Fruit fly (Drosophila melanogaster) whole organism, embryonic: ENCODE data around the gene Pnn.

Experiments
- CG1024 ChIP-seq: fragments of 200-800 bp; sonication (Bioruptor generic); IDR thresholded peaks from 2 replicates; pipeline ENCODE4 v1.3.6; 2022; ENCODE audit warnings: missing biosample characterization, missing genetic modification characterization
- CG10959 ChIP-seq: fragments of 200-800 bp; sonication (Bioruptor generic); IDR thresholded peaks from 2 replicates; pipeline ENCODE4 v1.3.6; 2022; ENCODE audit warnings: missing biosample characterization, missing genetic modification characterization
- CG11695 ChIP-seq: fragments of 200-800 bp; sonication (Bioruptor generic); IDR thresholded peaks from 3 replicates; pipeline ENCODE4 v1.3.6; 2022; ENCODE audit warnings: missing biosample characterization, missing genetic modification characterization
- CG13894 ChIP-seq: fragments of 200-800 bp; sonication (Bioruptor generic); optimal IDR thresholded peaks from 3 replicates; lab custom pipeline; 2018; ENCODE audit warnings: missing biosample characterization, mild to moderate bottlenecking, missing genetic modification characterization, moderate library complexity
- CG14014 ChIP-seq: fragments of 200-800 bp; sonication (Bioruptor generic); IDR thresholded peaks from 2 replicates; pipeline ENCODE4 v1.3.6; 2022; ENCODE audit warnings: missing biosample characterization, missing genetic modification characterization
- CG14860 ChIP-seq: fragments of 200-800 bp; sonication (Bioruptor generic); IDR thresholded peaks from 3 replicates; pipeline ENCODE4 v1.3.6; 2022; ENCODE audit warnings: missing biosample characterization, missing genetic modification characterization; ENCODE audit not compliant: partially characterized antibody
- CG15514 ChIP-seq: fragments of 200-800 bp; sonication (Bioruptor generic); optimal IDR thresholded peaks from 3 replicates; lab custom pipeline; 2017; ENCODE audit warnings: missing biosample characterization, missing genetic modification characterization, mild to moderate bottlenecking, moderate library complexity, missing genetic modification reagents
- CG1647 ChIP-seq: fragments of 200-800 bp; sonication (Bioruptor generic); optimal IDR thresholded peaks from 3 replicates; lab custom pipeline; 2016; ENCODE audit warnings: missing biosample characterization, missing genetic modification characterization
- CG18476 ChIP-seq: fragments of 200-800 bp; sonication (Bioruptor generic); optimal IDR thresholded peaks from 2 replicates; lab custom pipeline; 2016; ENCODE audit warnings: missing biosample characterization, mild to moderate bottlenecking, missing genetic modification characterization
- CG31388 ChIP-seq: fragments of 200-800 bp; sonication (Bioruptor generic); optimal IDR thresholded peaks from 2 replicates; lab custom pipeline; 2016; ENCODE audit warnings: missing biosample characterization, missing genetic modification characterization
- CG32767 ChIP-seq: fragments of 200-800 bp; sonication (Bioruptor generic); IDR thresholded peaks from 2 replicates; pipeline ENCODE4 v1.3.6; 2022; ENCODE audit warnings: missing biosample characterization, missing genetic modification characterization
- CG3281 ChIP-seq: fragments of 200-800 bp; sonication (Bioruptor generic); optimal IDR thresholded peaks from 3 replicates; lab custom pipeline; 2017; ENCODE audit warnings: missing biosample characterization, mild to moderate bottlenecking, missing genetic modification characterization
- CG34422 ChIP-seq: fragments of 200-800 bp; sonication (Bioruptor generic); IDR thresholded peaks from 3 replicates; pipeline ENCODE4 v1.3.6; 2022; ENCODE audit warnings: missing biosample characterization, missing genetic modification characterization
- CG4282 ChIP-seq: fragments of 200-800 bp; sonication (Bioruptor generic); optimal IDR thresholded peaks from 2 replicates; lab custom pipeline; 2016; ENCODE audit warnings: missing biosample characterization, missing genetic modification characterization
- CG4360 ChIP-seq: fragments of 200-800 bp; sonication (Bioruptor generic); IDR thresholded peaks from 2 replicates; pipeline ENCODE4 v1.3.6; 2022; ENCODE audit warnings: missing biosample characterization, missing genetic modification characterization
- CG6272 ChIP-seq: fragments of 200-800 bp; sonication (Bioruptor generic); IDR thresholded peaks from 2 replicates; pipeline ENCODE4 v1.3.6; 2022; ENCODE audit warnings: missing biosample characterization, missing genetic modification characterization
- CG7928 ChIP-seq: fragments of 200-800 bp; sonication (Bioruptor generic); optimal IDR thresholded peaks from 2 replicates; lab custom pipeline; 2017; ENCODE audit warnings: missing biosample characterization, mild to moderate bottlenecking, missing genetic modification characterization
- CG7963 ChIP-seq: fragments of 200-800 bp; sonication (Bioruptor generic); IDR thresholded peaks from 3 replicates; pipeline ENCODE4 v1.3.6; 2022; ENCODE audit warnings: missing biosample characterization, missing genetic modification characterization; ENCODE audit not compliant: partially characterized antibody
- CTCF ChIP-seq: fragments of 200-800 bp; sonication (Bioruptor generic); optimal IDR thresholded peaks from 2 replicates; lab custom pipeline; 2017; ENCODE audit warnings: missing biosample characterization, mild to moderate bottlenecking, missing genetic modification characterization, moderate library complexity
- Dbx ChIP-seq: fragments of 200-800 bp; sonication (Bioruptor generic); IDR thresholded peaks from 3 replicates; pipeline ENCODE4 v1.3.6; 2022; ENCODE audit warnings: missing biosample characterization, missing genetic modification characterization
- Dfd ChIP-seq, 2 experiments: fragments of >200 bp; optimal IDR thresholded peaks; 2 replicates each; lab custom pipeline; 2017; ENCODE audit warnings: missing biosample characterization in 2 of 2, missing genetic modification characterization in 2 of 2
- Dip2 ChIP-seq: fragments of 200-800 bp; sonication (Bioruptor generic); IDR thresholded peaks from 2 replicates; pipeline ENCODE4 v1.3.6; 2022; ENCODE audit warnings: missing biosample characterization, missing genetic modification characterization
- Eip74EF ChIP-seq, 2 experiments: fragments of 200-800 bp in 1 of 2; fragments of >200 bp in 1 of 2; sonication (Bioruptor generic) in 1 of 2; optimal IDR thresholded peaks; 2 replicates each; lab custom pipeline; 2017 to 2019; ENCODE audit warnings: missing biosample characterization in 2 of 2, missing genetic modification characterization in 2 of 2, mild to moderate bottlenecking in 1 of 2, moderate library complexity in 1 of 2
- HLH54F ChIP-seq: fragments of 200-800 bp; sonication (Bioruptor generic); optimal IDR thresholded peaks from 3 replicates; lab custom pipeline; 2016; ENCODE audit warnings: missing biosample characterization, missing genetic modification characterization
- HmgZ ChIP-seq: fragments of 200-800 bp; sonication (Bioruptor generic); optimal IDR thresholded peaks from 2 replicates; lab custom pipeline; 2018; ENCODE audit warnings: missing biosample characterization, mild to moderate bottlenecking, missing genetic modification characterization
- Hr3 ChIP-seq: fragments of 200-800 bp; sonication (Bioruptor generic); optimal IDR thresholded peaks from 3 replicates; lab custom pipeline; 2016; ENCODE audit warnings: missing biosample characterization, missing genetic modification characterization
- Neu2 ChIP-seq: fragments of 200-800 bp; sonication (Bioruptor generic); optimal IDR thresholded peaks from 3 replicates; lab custom pipeline; 2016; ENCODE audit warnings: missing biosample characterization, missing genetic modification characterization, borderline replicate concordance
- Pdp1 ChIP-seq, 2 experiments: fragments of 200-800 bp; sonication (Bioruptor generic); optimal IDR thresholded peaks; 3 replicates each; lab custom pipeline; 2016; ENCODE audit warnings: missing biosample characterization in 2 of 2, missing genetic modification characterization in 2 of 2, mild to moderate bottlenecking in 1 of 2, moderate library complexity in 1 of 2
- Rx ChIP-seq: fragments of 200-800 bp; sonication (Bioruptor generic); IDR thresholded peaks from 2 replicates; pipeline ENCODE4 v1.3.6; 2022; ENCODE audit warnings: missing biosample characterization, missing genetic modification characterization
- Spps ChIP-seq: fragments of 200-800 bp; sonication (Bioruptor generic); optimal IDR thresholded peaks from 2 replicates; lab custom pipeline; 2018; ENCODE audit warnings: missing biosample characterization, mild to moderate bottlenecking, missing genetic modification characterization
- ato ChIP-seq: fragments of 200-800 bp; sonication (Bioruptor generic); IDR thresholded peaks from 2 replicates; pipeline ENCODE4 v1.3.6; 2022; ENCODE audit warnings: missing biosample characterization, missing genetic modification characterization; ENCODE audit not compliant: partially characterized antibody
- caup ChIP-seq: fragments of 200-800 bp; sonication (Bioruptor generic); optimal IDR thresholded peaks from 3 replicates; lab custom pipeline; 2017; ENCODE audit warnings: missing biosample characterization, mild to moderate bottlenecking, missing genetic modification characterization, moderate library complexity; ENCODE audit not compliant: severe bottlenecking
- eyg ChIP-seq: fragments of 200-800 bp; sonication (Bioruptor generic); optimal IDR thresholded peaks from 3 replicates; lab custom pipeline; 2016; ENCODE audit warnings: missing biosample characterization, missing genetic modification characterization
- gfzf ChIP-seq: fragments of 200-800 bp; sonication (Bioruptor generic); optimal IDR thresholded peaks from 2 replicates; lab custom pipeline; 2016; ENCODE audit warnings: missing biosample characterization, mild to moderate bottlenecking, missing genetic modification characterization, moderate library complexity
- grau ChIP-seq: fragments of 200-800 bp; optimal IDR thresholded peaks from 3 replicates; lab custom pipeline; 2019; ENCODE audit warnings: missing biosample characterization, mild to moderate bottlenecking, missing genetic modification characterization, moderate library complexity
- gsb ChIP-seq: fragments of 200-800 bp; sonication (Bioruptor generic); IDR thresholded peaks from 2 replicates; pipeline ENCODE4 v1.3.6; 2022; ENCODE audit warnings: missing biosample characterization, missing genetic modification characterization
- hkb ChIP-seq, 2 experiments: fragments of 200-800 bp in 1 of 2; fragments of >200 bp in 1 of 2; sonication (Bioruptor generic) in 1 of 2; IDR thresholded peaks in 1 of 2; optimal IDR thresholded peaks in 1 of 2; 2 replicates each; pipeline versions ENCODE4 v1.3.6 to Lab custom; 2017 to 2022; ENCODE audit warnings: missing biosample characterization in 1 of 2, missing genetic modification characterization in 1 of 2
- hth ChIP-seq: fragments of >200 bp; optimal IDR thresholded peaks from 2 replicates; lab custom pipeline; 2017; ENCODE audit warnings: inconsistent platforms
- insv ChIP-seq, 2 experiments: fragments of 200-800 bp; sonication (Bioruptor generic); optimal IDR thresholded peaks; 3 replicates each; lab custom pipeline; 2016 to 2018; ENCODE audit warnings: missing biosample characterization in 2 of 2, missing genetic modification characterization in 2 of 2
- kni ChIP-seq: fragments of 200-800 bp; sonication (Bioruptor generic); optimal IDR thresholded peaks from 3 replicates; lab custom pipeline; 2017; ENCODE audit warnings: mild to moderate bottlenecking, missing biosample characterization, missing genetic modification reagents, missing genetic modification characterization
- lov ChIP-seq, 2 experiments: fragments of 200-800 bp in 1 of 2; fragments of >200 bp in 1 of 2; sonication (Bioruptor generic) in 1 of 2; IDR thresholded peaks in 1 of 2; optimal IDR thresholded peaks in 1 of 2; 2 replicates in 1 of 2; 3 replicates in 1 of 2; pipeline versions ENCODE4 v1.3.6 to Lab custom; 2017 to 2022; ENCODE audit warnings: missing biosample characterization in 1 of 2, missing genetic modification characterization in 1 of 2
- nerfin-1 ChIP-seq: fragments of 200-800 bp; sonication (Bioruptor generic); optimal IDR thresholded peaks from 3 replicates; lab custom pipeline; 2019; ENCODE audit warnings: missing biosample characterization, mild to moderate bottlenecking, missing genetic modification characterization, moderate library complexity
- p53 ChIP-seq: fragments of 200-800 bp; sonication (Bioruptor generic); optimal IDR thresholded peaks from 2 replicates; lab custom pipeline; 2016; ENCODE audit warnings: missing biosample characterization, missing genetic modification characterization
- pho ChIP-seq: fragments of 200-800 bp; sonication (Bioruptor generic); optimal IDR thresholded peaks from 2 replicates; lab custom pipeline; 2016; ENCODE audit warnings: missing biosample characterization, missing genetic modification characterization
- sisA ChIP-seq: fragments of 200-800 bp; sonication (Bioruptor generic); IDR thresholded peaks from 2 replicates; pipeline ENCODE4 v1.3.6; 2022; ENCODE audit warnings: missing biosample characterization, missing genetic modification characterization
- tin ChIP-seq: fragments of 200-800 bp; sonication (Bioruptor generic); optimal IDR thresholded peaks from 3 replicates; lab custom pipeline; 2016; ENCODE audit warnings: missing biosample characterization, missing genetic modification characterization
- tna ChIP-seq: fragments of 200-800 bp; sonication (Bioruptor generic); IDR thresholded peaks from 2 replicates; pipeline ENCODE4 v1.3.6; 2022; ENCODE audit warnings: missing biosample characterization, missing genetic modification characterization; ENCODE audit not compliant: partially characterized antibody
- ttk ChIP-seq: fragments of 200-800 bp; sonication (Bioruptor generic); IDR thresholded peaks from 2 replicates; pipeline ENCODE4 v2.1.2; 2022; ENCODE audit warnings: missing biosample characterization, missing genetic modification characterization
- tx ChIP-seq: fragments of 200-800 bp; sonication (Bioruptor generic); optimal IDR thresholded peaks from 2 replicates; lab custom pipeline; 2016; ENCODE audit warnings: missing biosample characterization, missing genetic modification characterization
- vvl ChIP-seq: fragments of 200-800 bp; sonication (Bioruptor generic); IDR thresholded peaks from 2 replicates; pipeline ENCODE4 v1.3.6; 2022; ENCODE audit warnings: missing biosample characterization, missing genetic modification characterization

The Pnn gene

DNA sequence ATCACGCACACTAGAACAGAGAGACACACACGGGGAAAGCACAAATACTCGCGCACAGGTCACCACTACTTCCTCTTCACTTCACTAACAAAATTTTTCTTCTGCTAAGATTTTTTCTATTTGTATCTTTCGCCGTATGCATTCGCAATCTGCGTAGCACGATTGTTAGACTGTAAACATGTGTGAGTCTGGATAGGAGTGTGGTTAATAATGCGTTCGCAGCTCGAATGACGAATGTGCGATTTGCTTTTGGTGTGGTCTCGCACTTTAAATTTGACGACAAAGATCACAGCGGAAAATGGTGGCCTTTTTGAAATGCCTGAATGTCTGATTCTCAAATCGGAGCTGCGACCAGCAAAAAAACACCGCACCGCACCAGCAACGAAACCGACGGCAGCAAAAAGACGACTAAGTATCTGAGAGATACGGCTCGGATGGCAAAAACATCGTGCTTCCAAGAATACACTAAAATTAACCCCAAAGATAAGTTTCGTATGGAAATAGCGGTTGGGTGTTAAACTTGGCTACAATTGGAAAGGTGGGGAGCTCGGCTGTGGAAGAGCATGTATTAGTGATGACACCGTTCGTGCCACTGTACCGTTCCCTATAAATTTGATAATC is 35.6 kb upstream of the Pnn start, which contains the start of gene Unc-115a (continued):
- TF ChIP-seq CG6272 (GFP tag; lab: Robert Waterston, UW) (peak; percentile 30; the same call in 1 of the 2 replicates), CG3281 (GFP tag; lab: Kevin White, UChicago) (no peak), CG14860 (GFP tag; lab: Robert Waterston, UW) (no peak), grau (tag; lab: Kevin White, UChicago) (peak; percentile 50), Dip2 (no peak), HLH54F (GFP tag; lab: Kevin White, UChicago) (peak; percentile 59), CG7928 (GFP tag; lab: Kevin White, UChicago) (no peak), Eip74EF (GFP tag; optimal IDR thresholded peaks at IDR 0.05; lab: Kevin White, UChicago) (peak in 1 of 2 experiments; percentile 39), CG13894 (tag; lab: Kevin White, UChicago) (no peak), CG14014 (GFP tag; lab: Robert Waterston, UW) (no peak), nerfin-1 (tag; lab: Kevin White, UChicago) (peak; percentile 76), hth (lab: Kevin White, UChicago) (no peak), eyg (GFP tag; lab: Kevin White, UChicago) (peak; percentile 55), sisA (no peak), hkb (optimal IDR thresholded peaks at IDR 0.05; lab: Kevin White, UChicago) (no peak), hkb (GFP tag; IDR thresholded peaks at IDR 0.05; lab: Robert Waterston, UW) (no peak), p53 (GFP tag; lab: Kevin White, UChicago) (no peak), HmgZ (peak; percentile 92), tna (GFP tag; lab: Robert Waterston, UW) (no peak), insv (GFP tag; optimal IDR thresholded peaks at IDR 0.05; lab: Kevin White, UChicago) (peak in 1 of 2 experiments; percentile 87), ato (GFP tag; lab: Robert Waterston, UW) (no peak), caup (GFP tag; lab: Kevin White, UChicago) (peak; percentile 61), tx (peak; percentile 12), CTCF (peak; percentile 79), tin (peak; percentile 45), gsb (GFP tag; lab: Robert Waterston, UW) (no peak), CG18476 (GFP tag; lab: Kevin White, UChicago) (no peak), Pdp1 (GFP tag; optimal IDR thresholded peaks at IDR 0.05; lab: Kevin White, UChicago) (peak; percentile 27 to 63), CG1647 (GFP tag; lab: Kevin White, UChicago) (peak; percentile 36), Hr3 (GFP tag; lab: Kevin White, UChicago) (peak; percentile 24), vvl (GFP tag; lab: Robert Waterston, UW) (no peak), gfzf (GFP tag; lab: Kevin White, UChicago) (peak; percentile 98), CG4282 (GFP tag; lab: Kevin White, UChicago) (peak; percentile 56), ttk (GFP tag; lab: Robert Waterston, UW) (no peak), pho (GFP tag; lab: Kevin White, UChicago) (peak; percentile 80), Dfd (GFP tag; optimal IDR thresholded peaks at IDR 0.05; lab: Kevin White, UChicago) (no peak), lov (optimal IDR thresholded peaks at IDR 0.05; lab: Kevin White, UChicago) (no peak), lov (GFP tag; IDR thresholded peaks at IDR 0.05; lab: Robert Waterston, UW) (no peak), Spps (no peak), CG1024 (GFP tag; lab: Robert Waterston, UW) (no peak), CG15514 (GFP tag; lab: Kevin White, UChicago) (peak; percentile 85), CG7963 (GFP tag; lab: Robert Waterston, UW) (no peak), Rx (GFP tag; lab: Robert Waterston, UW) (no peak), CG4360 (GFP tag; lab: Robert Waterston, UW) (no peak), CG31388 (no peak), Neu2 (GFP tag; lab: Kevin White, UChicago) (no peak), CG32767 (GFP tag; lab: Robert Waterston, UW) (no peak), CG34422 (no peak), CG11695 (GFP tag; lab: Robert Waterston, UW) (no peak), Dbx (GFP tag; lab: Robert Waterston, UW) (no peak), kni (GFP tag; lab: Kevin White, UChicago) (no peak), CG10959 (GFP tag; lab: Robert Waterston, UW) (no peak)
